Fruit fly (Drosophila melanogaster): Measurements from ENCODE around the gene Sgs8.

The Sgs8 gene

dm6 chr3L:11552996-11553671, 43.9 kb upstream of the Sgs8 start (continued):
- TF ChIP-seq CG10462 (GFP tag; optimal IDR thresholded peaks at IDR 0.05) (no peak), Doc3 (GFP tag; IDR thresholded peaks at IDR 0.05; ENCODE audit: partially characterized antibody) (peak; percentile 72), ftz-f1 (GFP tag; optimal IDR thresholded peaks at IDR 0.05) (peak; percentile 59), trem (tag; optimal IDR thresholded peaks at IDR 0.05) (peak; percentile 14), bowl (GFP tag; IDR thresholded peaks at IDR 0.05) (no peak), croc (GFP tag; conservative IDR thresholded peaks at IDR 0.05) (no peak), ind (GFP tag; optimal IDR thresholded peaks at IDR 0.05) (no peak), tgo (GFP tag; IDR thresholded peaks at IDR 0.05) (no peak), eyg (GFP tag; optimal IDR thresholded peaks at IDR 0.05) (no peak), CG6683 (GFP tag; optimal IDR thresholded peaks at IDR 0.05) (peak; percentile 39), Blimp-1 (GFP tag; optimal IDR thresholded peaks at IDR 0.05) (peak; percentile 32), D19A (tag; optimal IDR thresholded peaks at IDR 0.05) (no peak), HLH54F (GFP tag; optimal IDR thresholded peaks at IDR 0.05) (no peak), fd3F (GFP tag; optimal IDR thresholded peaks at IDR 0.05) (no peak), knrl (GFP tag; IDR thresholded peaks at IDR 0.05; ENCODE audit: partially characterized antibody) (peak; percentile 34; the same call in 1 of the 3 replicates), sob (GFP tag; IDR thresholded peaks at IDR 0.05) (peak; percentile 40; the same call in 1 of the 2 replicates), CG10431 (GFP tag; optimal IDR thresholded peaks at IDR 0.05) (no peak), CG3065 (GFP tag; optimal IDR thresholded peaks at IDR 0.05) (no peak), CG12155 (GFP tag; optimal IDR thresholded peaks at IDR 0.05) (peak; percentile 25), CG10321 (GFP tag; IDR thresholded peaks at IDR 0.05) (no peak), gcm (GFP tag; optimal IDR thresholded peaks at IDR 0.05) (peak; percentile 56), gsb (GFP tag; IDR thresholded peaks at IDR 0.05) (no peak), slou (GFP tag; optimal IDR thresholded peaks at IDR 0.05) (no peak), CG6175 (GFP tag; IDR thresholded peaks at IDR 0.05) (peak; percentile 97), btn (GFP tag; optimal IDR thresholded peaks at IDR 0.05) (no peak), CG33557 (GFP tag; optimal IDR thresholded peaks at IDR 0.05) (no peak), pum (GFP tag; optimal IDR thresholded peaks at IDR 0.05) (no peak), HLHmδ (GFP tag; optimal IDR thresholded peaks at IDR 0.05) (peak; percentile 15), CG1832 (GFP tag; optimal IDR thresholded peaks at IDR 0.05) (no peak), Jarid2 (GFP tag; optimal IDR thresholded peaks at IDR 0.05) (peak; percentile 96), luna (GFP tag; optimal IDR thresholded peaks at IDR 0.05) (no peak), CG13894 (tag; optimal IDR thresholded peaks at IDR 0.05) (peak; percentile 69), chn (GFP tag; optimal IDR thresholded peaks at IDR 0.05) (no peak), kay (GFP tag; optimal IDR thresholded peaks at IDR 0.05) (no peak), Mad (GFP tag; optimal IDR thresholded peaks at IDR 0.05) (no peak), Hr3 (GFP tag; optimal IDR thresholded peaks at IDR 0.05) (no peak), CG2712 (tag; optimal IDR thresholded peaks at IDR 0.05) (peak; percentile 34), Gug (GFP tag; IDR thresholded peaks at IDR 0.05) (no peak), CG6654 (GFP tag; optimal IDR thresholded peaks at IDR 0.05) (no peak), CG17829 (tag; optimal IDR thresholded peaks at IDR 0.05) (peak; percentile 62), gcm2 (GFP tag; optimal IDR thresholded peaks at IDR 0.05) (peak; percentile 26), CG32772 (GFP tag; IDR thresholded peaks at IDR 0.05) (no peak), pb (GFP tag; optimal IDR thresholded peaks at IDR 0.05) (peak; percentile 12), tio (GFP tag; optimal IDR thresholded peaks at IDR 0.05) (no peak), D (optimal IDR thresholded peaks at IDR 0.05) (peak; percentile 92), D (GFP tag; optimal IDR thresholded peaks at IDR 0.05) (no peak), grn (GFP tag; optimal IDR thresholded peaks at IDR 0.05) (no peak), otp (GFP tag; IDR thresholded peaks at IDR 0.05) (peak; percentile 29; the same call in 1 of the 3 replicates), phol (tag; optimal IDR thresholded peaks at IDR 0.05) (no peak), CG11398 (GFP tag; optimal IDR thresholded peaks at IDR 0.05) (no peak), tx (GFP tag; optimal IDR thresholded peaks at IDR 0.05) (no peak)
